Fruit fly (Drosophila melanogaster) whole organism, embryonic: Measurements from ENCODE around the gene sordd2.

ENCODE experiments used
- CG15073 ChIP-seq: fragments of 200-800 bp; sonication (Bioruptor generic); optimal IDR thresholded peaks from 2 replicates; lab custom pipeline; 2016; ENCODE audit warnings: missing biosample characterization, missing genetic modification characterization
- CG3838 ChIP-seq: fragments of 200-800 bp; sonication (Bioruptor generic); optimal IDR thresholded peaks from 3 replicates; lab custom pipeline; 2016; ENCODE audit warnings: missing biosample characterization, missing genetic modification characterization
- CG8089 ChIP-seq: fragments of 200-800 bp; sonication (Bioruptor generic); optimal IDR thresholded peaks from 3 replicates; lab custom pipeline; 2016; ENCODE audit warnings: missing biosample characterization, missing genetic modification characterization
- Deaf1 ChIP-seq: fragments of 200-800 bp; optimal IDR thresholded peaks from 3 replicates; lab custom pipeline; 2019; ENCODE audit warnings: missing biosample characterization, mild to moderate bottlenecking, missing genetic modification characterization, moderate library complexity
- row ChIP-seq: fragments of 200-800 bp; sonication (Bioruptor generic); IDR thresholded peaks from 3 replicates; pipeline ENCODE4 v1.3.6; 2022; ENCODE audit warnings: missing biosample characterization, missing genetic modification characterization
- z ChIP-seq: fragments of 200-800 bp; sonication (Bioruptor generic); IDR thresholded peaks from 3 replicates; pipeline ENCODE4 v1.3.6; 2022; ENCODE audit warnings: missing biosample characterization, missing genetic modification characterization

- no peak for TF ChIP-seq row (GFP tag; lab: Robert Waterston, UW)
- no peak for TF ChIP-seq Deaf1 (tag; lab: Kevin White, UChicago)
- no peak for TF ChIP-seq CG8089 (GFP tag; lab: Kevin White, UChicago)
- no peak for TF ChIP-seq CG15073
- no peak for TF ChIP-seq z (GFP tag; lab: Robert Waterston, UW)
- no peak for TF ChIP-seq CG3838 (GFP tag; lab: Kevin White, UChicago)
Measured at dm6 chrX:15817823-15818222, 18.9 kb upstream of the sordd2 start.
